Worm (Caenorhabditis elegans): ENCODE results near the gene F56D6.13.

DNA sequence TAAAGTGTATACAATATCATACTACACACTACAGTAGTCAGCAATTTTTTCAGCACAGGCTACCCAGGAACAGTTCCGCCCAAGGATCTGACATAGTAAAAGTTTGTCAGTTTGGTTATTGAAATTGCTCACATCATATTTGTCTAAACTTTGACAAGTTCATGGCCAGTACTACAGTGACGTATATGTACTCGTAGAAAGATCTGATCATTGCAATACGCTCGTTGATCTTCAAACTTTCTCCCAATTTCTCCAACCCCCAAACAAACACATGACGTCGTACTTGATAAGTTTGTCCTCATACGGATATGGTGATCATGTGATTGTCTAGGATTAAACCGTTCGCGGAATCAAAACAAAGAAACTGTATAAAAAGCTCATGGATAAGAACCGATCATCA is 14.4 kb upstream of the F56D6.13 start, which contains the start of gene dct-8:
- no peak for TF ChIP-seq unc-62 (GFP tag; optimal IDR thresholded peaks at IDR 0.05 in 1 of 2)
- TF ChIP-seq unc-62 (tag; optimal IDR thresholded peaks at IDR 0.05), result no peak
- TF ChIP-seq zag-1 (tag; optimal IDR thresholded peaks at IDR 0.05), result no peak
- no peak for TF ChIP-seq mes-2 (tag; optimal IDR thresholded peaks at IDR 0.05; ENCODE audit: poor library complexity, severe bottlenecking)
- no peak for TF ChIP-seq nhr-6 (tag; optimal IDR thresholded peaks at IDR 0.05)
- no peak for TF ChIP-seq vab-7 (GFP tag; IDR thresholded peaks at IDR 0.05)
